Fruit fly (Drosophila melanogaster): ENCODE results near the gene CtsB.

DNA sequence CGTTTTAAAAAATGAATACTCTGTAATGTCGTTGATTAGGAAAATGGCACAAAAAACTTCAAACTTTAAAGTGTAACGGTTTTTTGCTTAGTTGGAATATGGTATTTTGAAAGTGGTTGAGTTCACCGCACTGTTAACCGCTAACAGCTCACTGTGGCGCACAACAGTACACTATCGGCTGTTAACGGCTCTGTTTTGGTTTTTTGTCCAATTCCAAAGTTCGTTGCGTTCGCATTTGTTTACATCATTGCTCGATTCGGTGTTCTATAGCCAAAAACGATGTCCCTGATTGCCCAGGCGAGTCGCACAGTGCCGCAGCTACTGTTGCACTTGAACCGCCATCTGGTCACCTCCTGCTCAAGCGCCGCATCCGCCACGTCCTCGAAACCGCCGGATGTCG lies 29.5 kb upstream of the CtsB start, which contains the start of gene CG11095:
- no peak for TF ChIP-seq usp (GFP tag; optimal IDR thresholded peaks at IDR 0.05)
- no peak for TF ChIP-seq pan (optimal IDR thresholded peaks at IDR 0.05)
- TF ChIP-seq psq (optimal IDR thresholded peaks at IDR 0.05): no peak
